Worm (Caenorhabditis elegans) whole organism, L2 larva: ENCODE data around the gene sym-4.

ENCODE experiments used
- sem-4 ChIP-seq: fragments of 150-350 bp; optimal IDR thresholded peaks from 2 replicates; lab custom pipeline; 2014; ENCODE audit warnings: missing biosample characterization, missing genetic modification reagents, missing genetic modification characterization
- ztf-11 ChIP-seq: sonication (generic microtip); optimal IDR thresholded peaks from 2 replicates; lab custom pipeline; 2017; ENCODE audit warnings: missing biosample characterization, missing genetic modification characterization

- no peak for TF ChIP-seq ztf-11
- TF ChIP-seq sem-4 (tag; lab: Kevin White, UChicago), result no peak
Measured at ce11 chrX:14207942-14208341, 38.5 kb upstream of the sym-4 start, which contains the start of gene ceh-37.
